Fruit fly (Drosophila melanogaster) whole organism, pupa: Measurements from ENCODE around the gene CG18180.

Experiments
- CG10348 ChIP-seq: fragments of 200-800 bp; sonication (Bioruptor generic); IDR thresholded peaks from 2 replicates; pipeline ENCODE4 v1.3.6; 2022; ENCODE audit warnings: missing biosample characterization, missing genetic modification characterization
- CG12605 ChIP-seq: fragments of 200-800 bp; sonication (Bioruptor generic); IDR thresholded peaks from 2 replicates; pipeline ENCODE4 v1.3.6; 2022; ENCODE audit warnings: missing biosample characterization, missing genetic modification characterization
- CG13204 ChIP-seq: fragments of 200-800 bp; sonication (Bioruptor generic); optimal IDR thresholded peaks from 2 replicates; lab custom pipeline; 2018; ENCODE audit warnings: missing biosample characterization, mild to moderate bottlenecking, missing genetic modification characterization, moderate library complexity
- CG14655 ChIP-seq: fragments of 200-800 bp; sonication (Bioruptor generic); optimal IDR thresholded peaks from 3 replicates; lab custom pipeline; 2017; ENCODE audit warnings: mild to moderate bottlenecking, missing biosample characterization, missing genetic modification reagents, missing genetic modification characterization
- CG15710 ChIP-seq: fragments of 200-800 bp; sonication (Bioruptor generic); optimal IDR thresholded peaks from 2 replicates; lab custom pipeline; 2018; ENCODE audit warnings: missing biosample characterization, mild to moderate bottlenecking, missing genetic modification characterization, moderate library complexity
- CG17806 ChIP-seq: fragments of 200-800 bp; sonication (Bioruptor generic); optimal IDR thresholded peaks from 2 replicates; lab custom pipeline; 2018; ENCODE audit warnings: missing biosample characterization, mild to moderate bottlenecking, missing genetic modification characterization, moderate library complexity
- CG32121 ChIP-seq: fragments of 200-800 bp; sonication (Bioruptor generic); IDR thresholded peaks from 2 replicates; pipeline ENCODE4 v1.3.6; 2022; ENCODE audit warnings: missing biosample characterization, missing genetic modification characterization
- CG34367 ChIP-seq: fragments of 200-800 bp; sonication (Bioruptor generic); optimal IDR thresholded peaks from 2 replicates; lab custom pipeline; 2018; ENCODE audit warnings: missing biosample characterization, mild to moderate bottlenecking, missing genetic modification characterization
- CG4496 ChIP-seq: fragments of 200-800 bp; sonication (Bioruptor generic); IDR thresholded peaks from 3 replicates; pipeline ENCODE4 v1.3.6; 2022; ENCODE audit warnings: missing biosample characterization, missing genetic modification characterization
- CG8159 ChIP-seq: fragments of 200-800 bp; sonication (Bioruptor generic); optimal IDR thresholded peaks from 3 replicates; lab custom pipeline; 2018; ENCODE audit warnings: missing biosample characterization, mild to moderate bottlenecking, missing genetic modification characterization, moderate library complexity
- CG8301 ChIP-seq: fragments of 200-800 bp; sonication (Bioruptor generic); optimal IDR thresholded peaks from 2 replicates; lab custom pipeline; 2018; ENCODE audit warnings: missing biosample characterization, mild to moderate bottlenecking, missing genetic modification characterization
- CG9948 ChIP-seq: fragments of 200-800 bp; sonication (Bioruptor generic); optimal IDR thresholded peaks from 2 replicates; lab custom pipeline; 2018; ENCODE audit warnings: missing biosample characterization, mild to moderate bottlenecking, missing genetic modification characterization, moderate library complexity
- D1 ChIP-seq: fragments of 200-800 bp; sonication (Bioruptor generic); optimal IDR thresholded peaks from 2 replicates; lab custom pipeline; 2018; ENCODE audit warnings: missing biosample characterization, mild to moderate bottlenecking, missing genetic modification characterization, moderate library complexity
- EcR ChIP-seq: fragments of 200-800 bp; sonication (Bioruptor generic); optimal IDR thresholded peaks from 3 replicates; lab custom pipeline; 2019; ENCODE audit warnings: missing biosample characterization, missing genetic modification characterization, mild to moderate bottlenecking, moderate library complexity, missing genetic modification reagents
- Ets98B ChIP-seq: fragments of 200-800 bp; sonication (Bioruptor generic); IDR thresholded peaks from 2 replicates; pipeline ENCODE4 v1.3.6; 2022; ENCODE audit warnings: missing biosample characterization, missing genetic modification characterization
- Pif1A ChIP-seq: fragments of 200-800 bp; sonication (Bioruptor generic); optimal IDR thresholded peaks from 3 replicates; lab custom pipeline; 2016; ENCODE audit warnings: missing biosample characterization, missing genetic modification characterization
- Pif1B ChIP-seq: fragments of 200-800 bp; sonication (Bioruptor generic); optimal IDR thresholded peaks from 3 replicates; lab custom pipeline; 2016; ENCODE audit warnings: missing biosample characterization, missing genetic modification characterization
- Snoo ChIP-seq: fragments of 200-800 bp; sonication (Bioruptor generic); optimal IDR thresholded peaks from 3 replicates; lab custom pipeline; 2017; ENCODE audit warnings: missing biosample characterization, mild to moderate bottlenecking, missing genetic modification characterization, inconsistent platforms
- fd96Ca ChIP-seq: fragments of 200-800 bp; sonication (Bioruptor generic); IDR thresholded peaks from 3 replicates; pipeline ENCODE4 v1.3.6; 2022; ENCODE audit warnings: missing biosample characterization, missing genetic modification characterization
- gl ChIP-seq: fragments of 200-800 bp; sonication (Bioruptor generic); optimal IDR thresholded peaks from 2 replicates; lab custom pipeline; 2018; ENCODE audit warnings: missing biosample characterization, mild to moderate bottlenecking, missing genetic modification characterization
- rn ChIP-seq: fragments of 200-800 bp; sonication (Bioruptor generic); IDR thresholded peaks from 2 replicates; pipeline ENCODE4 v1.3.6; 2022; ENCODE audit warnings: missing biosample characterization, missing genetic modification characterization

The CG18180 gene

DNA sequence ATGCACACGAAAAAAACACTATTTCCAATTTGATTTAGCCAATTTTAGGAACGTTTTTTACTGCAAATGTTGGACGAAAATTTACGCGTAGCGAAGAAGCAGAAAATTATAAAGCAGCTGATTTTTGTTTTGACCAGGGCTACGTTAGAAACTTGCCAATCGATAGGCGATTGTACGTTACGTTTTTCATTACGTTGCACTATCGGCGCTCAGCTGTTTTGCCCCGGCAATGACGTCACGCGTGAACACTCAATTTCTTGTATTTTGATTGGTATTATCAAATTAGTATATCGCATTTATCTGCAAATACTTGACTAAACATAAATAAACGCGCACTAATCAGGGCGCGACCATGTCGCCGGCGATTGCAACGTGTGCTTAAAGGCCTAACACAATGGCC, 38.2 kb downstream of the CG18180 start, which contains the start of the genes fry and CG16717:
TSS of gene fry (minus strand) at position 110 of the 400 bp plus-strand sequence.
TSS of gene CG16717 (plus strand) at position 208 of the 400 bp plus-strand sequence.
- TF ChIP-seq Ets98B (GFP tag; lab: Robert Waterston, UW) (no peak), CG8159 (no peak), CG14655 (GFP tag; lab: Kevin White, UChicago) (no peak), CG10348 (GFP tag; lab: Robert Waterston, UW) (no peak), Pif1A (no peak), Pif1B (GFP tag; lab: Kevin White, UChicago) (no peak), rn (GFP tag; lab: Robert Waterston, UW) (no peak), CG9948 (tag; lab: Kevin White, UChicago) (no peak)
- TF ChIP-seq, all 21 proteins: peak for 0

DNA sequence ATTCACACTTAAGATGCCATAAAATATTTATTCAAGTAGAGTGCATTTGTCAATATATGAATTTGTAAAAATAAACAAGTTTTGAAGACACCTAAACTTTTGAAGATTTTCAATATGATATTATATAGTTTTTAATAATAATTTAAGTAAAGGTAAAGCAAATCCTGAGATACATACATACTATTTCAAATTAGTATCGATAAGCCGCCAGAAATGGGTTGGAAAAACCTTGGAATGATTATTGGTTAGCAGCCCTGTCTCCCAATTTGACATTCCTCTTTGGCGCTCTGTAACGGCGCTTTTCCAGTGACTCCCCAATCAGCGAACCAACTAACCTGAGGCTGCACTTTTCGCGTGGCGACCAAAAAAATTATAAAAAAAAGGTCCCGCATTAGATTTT, 40.2 kb downstream of the CG18180 start, which contains the start of gene alphaTub67C:
TSS of gene alphaTub67C (plus strand) at position 301 of the 400 bp plus-strand sequence.
- no peak for TF ChIP-seq Snoo (tag; lab: Kevin White, UChicago)
- TF ChIP-seq rn (GFP tag; lab: Robert Waterston, UW), result no peak
- TF ChIP-seq CG15710 (tag; lab: Kevin White, UChicago), result no peak
- TF ChIP-seq gl (tag; lab: Kevin White, UChicago), result no peak
- TF ChIP-seq CG12605 (GFP tag; lab: Robert Waterston, UW), result no peak
- TF ChIP-seq CG4496 (GFP tag; lab: Robert Waterston, UW), result no peak
- TF ChIP-seq CG32121 (GFP tag; lab: Robert Waterston, UW), result no peak
- TF ChIP-seq fd96Ca, result no peak
- no peak for TF ChIP-seq CG34367 (tag; lab: Kevin White, UChicago)
- no peak for TF ChIP-seq Pif1B (GFP tag; lab: Kevin White, UChicago)
- no peak for TF ChIP-seq Pif1A
- no peak for TF ChIP-seq CG13204 (GFP tag; lab: Kevin White, UChicago)
- TF ChIP-seq CG10348 (GFP tag; lab: Robert Waterston, UW), result no peak
- no peak for TF ChIP-seq CG17806 (tag; lab: Kevin White, UChicago)
- no peak for TF ChIP-seq CG14655 (GFP tag; lab: Kevin White, UChicago)
- TF ChIP-seq CG8159, result no peak
- TF ChIP-seq D1 (tag; lab: Kevin White, UChicago), result no peak

dm6 chr3L:9684871-9685270, 44.1 kb downstream of the CG18180 start, which contains the start of gene CG16719:
Gene CG16719 (plus strand): TSS chr3L:9685171.
- TF ChIP-seq gl (tag; lab: Kevin White, UChicago) (no peak), CG10348 (GFP tag; lab: Robert Waterston, UW) (no peak), Pif1B (GFP tag; lab: Kevin White, UChicago) (no peak), CG8159 (no peak), CG9948 (tag; lab: Kevin White, UChicago) (no peak)

DNA sequence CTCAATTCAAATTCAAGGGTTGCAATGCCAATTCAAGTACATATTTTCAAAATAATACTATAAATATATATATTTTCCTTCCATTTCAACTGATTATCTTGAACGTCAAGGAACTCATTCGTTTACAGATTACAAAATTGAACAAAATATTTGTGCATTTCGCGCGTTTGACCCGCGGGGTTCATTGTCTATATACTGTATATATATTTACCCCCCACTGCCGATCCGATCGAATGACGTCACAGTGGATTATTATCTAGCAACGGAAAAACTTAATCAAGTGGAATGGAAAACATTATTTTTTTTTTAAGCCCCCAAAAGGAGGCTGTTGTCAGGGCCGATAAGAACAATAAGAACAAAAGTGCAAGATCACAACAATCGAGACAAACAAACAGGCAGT, 46.7 kb downstream of the CG18180 start:
- no peak for TF ChIP-seq rn (GFP tag; lab: Robert Waterston, UW)
- TF ChIP-seq CG32121 (GFP tag; lab: Robert Waterston, UW), result no peak
- no peak for TF ChIP-seq Ets98B (GFP tag; lab: Robert Waterston, UW)
- TF ChIP-seq CG9948 (tag; lab: Kevin White, UChicago), result no peak
- no peak for TF ChIP-seq Pif1A
- TF ChIP-seq CG34367 (tag; lab: Kevin White, UChicago), result no peak
- no peak for TF ChIP-seq CG15710 (tag; lab: Kevin White, UChicago)
- TF ChIP-seq EcR (GFP tag; lab: Kevin White, UChicago), result no peak
- no peak for TF ChIP-seq CG8159
- no peak for TF ChIP-seq Pif1B (GFP tag; lab: Kevin White, UChicago)

DNA sequence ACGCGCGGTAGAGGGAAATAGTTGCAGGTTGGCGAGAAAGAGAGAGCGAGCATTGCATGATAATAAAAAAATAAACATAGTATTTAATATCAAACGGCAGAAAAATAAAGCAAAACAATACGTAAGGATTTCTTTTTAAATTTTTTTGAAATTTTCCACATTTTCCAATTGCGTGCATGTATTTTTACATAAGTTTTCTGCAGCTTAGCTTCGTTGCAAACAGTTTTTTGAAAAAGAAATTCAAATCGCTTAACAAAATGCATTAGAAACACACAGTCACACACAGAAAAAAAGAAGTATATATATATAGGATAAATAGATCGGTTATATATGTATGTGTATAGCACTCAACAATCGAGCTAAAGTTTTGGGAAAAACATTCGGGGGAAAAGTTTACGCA, 47.9 kb downstream of the CG18180 start:
- no peak for TF ChIP-seq CG4496 (GFP tag; lab: Robert Waterston, UW)
- no peak for TF ChIP-seq CG15710 (tag; lab: Kevin White, UChicago)
- TF ChIP-seq CG8159, result no peak
- no peak for TF ChIP-seq fd96Ca
- TF ChIP-seq rn (GFP tag; lab: Robert Waterston, UW), result no peak
- no peak for TF ChIP-seq CG32121 (GFP tag; lab: Robert Waterston, UW)
- no peak for TF ChIP-seq CG17806 (tag; lab: Kevin White, UChicago)
- no peak for TF ChIP-seq CG12605 (GFP tag; lab: Robert Waterston, UW)
- TF ChIP-seq Snoo (tag; lab: Kevin White, UChicago), result no peak
- no peak for TF ChIP-seq CG8301
- no peak for TF ChIP-seq CG10348 (GFP tag; lab: Robert Waterston, UW)
- TF ChIP-seq Pif1A, result no peak
- no peak for TF ChIP-seq CG14655 (GFP tag; lab: Kevin White, UChicago)
- TF ChIP-seq, all 21 proteins: peak for 0

- TF ChIP-seq CG10348 (GFP tag; lab: Robert Waterston, UW), result no peak
- no peak for TF ChIP-seq CG14655 (GFP tag; lab: Kevin White, UChicago)
- no peak for TF ChIP-seq CG8301
- TF ChIP-seq gl (tag; lab: Kevin White, UChicago), result no peak
- no peak for TF ChIP-seq CG34367 (tag; lab: Kevin White, UChicago)
- TF ChIP-seq Ets98B (GFP tag; lab: Robert Waterston, UW), result no peak
- no peak for TF ChIP-seq CG32121 (GFP tag; lab: Robert Waterston, UW)
- no peak for TF ChIP-seq CG4496 (GFP tag; lab: Robert Waterston, UW)
- TF ChIP-seq D1 (tag; lab: Kevin White, UChicago), result no peak
- TF ChIP-seq Snoo (tag; lab: Kevin White, UChicago), result no peak
- TF ChIP-seq rn (GFP tag; lab: Robert Waterston, UW), result no peak
- no peak for TF ChIP-seq Pif1A
- no peak for TF ChIP-seq EcR (GFP tag; lab: Kevin White, UChicago)
- no peak for TF ChIP-seq fd96Ca
- TF ChIP-seq CG17806 (tag; lab: Kevin White, UChicago), result no peak
- TF ChIP-seq CG9948 (tag; lab: Kevin White, UChicago), result no peak
- no peak for TF ChIP-seq CG12605 (GFP tag; lab: Robert Waterston, UW)
- TF ChIP-seq Pif1B (GFP tag; lab: Kevin White, UChicago), result no peak
- no peak for TF ChIP-seq CG8159
- no peak for TF ChIP-seq CG13204 (GFP tag; lab: Kevin White, UChicago)
- TF ChIP-seq, all 21 proteins: peak for 0
Measured at dm6 chr3L:9689809-9690208, 49.0 kb downstream of the CG18180 start.
